Fruit fly (Drosophila melanogaster): ENCODE measurements around the gene CG4194.

DNA sequence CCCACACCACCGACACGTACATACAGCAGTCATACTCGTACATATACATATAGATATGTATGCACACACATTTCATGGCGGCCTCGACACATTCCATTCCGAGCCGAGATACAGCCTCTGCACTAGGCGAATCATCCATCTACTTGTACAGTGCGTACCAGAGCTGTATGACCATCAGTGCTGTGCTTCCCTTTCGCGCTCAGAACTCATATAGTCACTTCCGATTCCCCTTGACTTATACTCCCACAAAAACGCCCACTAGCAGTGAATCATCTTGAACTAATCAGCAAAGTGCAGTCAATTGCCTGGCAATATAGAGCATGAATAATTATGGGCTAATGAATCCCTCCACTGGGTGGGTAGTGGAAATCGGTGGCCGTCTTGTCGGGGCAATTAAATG lies 21.4 kb downstream of the CG4194 start:
- TF ChIP-seq usp (GFP tag; optimal IDR thresholded peaks at IDR 0.05) (no peak), psq (optimal IDR thresholded peaks at IDR 0.05) (no peak)
